Worm (Caenorhabditis elegans) whole organism, late embryonic: ENCODE data around the gene H23N18.5.

Source experiments
- C38D4.7 ChIP-seq: fragments of 200-800 bp; sonication (Bioruptor generic); optimal IDR thresholded peaks from 2 replicates; lab custom pipeline; 2018; ENCODE audit warnings: mild to moderate bottlenecking, missing genetic modification characterization, moderate library complexity, missing compliant biosample characterization
- K02D7.2 ChIP-seq: sonication (generic microtip); optimal IDR thresholded peaks from 2 replicates; lab custom pipeline; 2017; ENCODE audit warnings: mild to moderate bottlenecking, missing genetic modification characterization, missing compliant biosample characterization
- K09A11.1 ChIP-seq: sonication (generic microtip); optimal IDR thresholded peaks from 2 replicates; lab custom pipeline; 2017; ENCODE audit warnings: antibody characterized with exemption, mild to moderate bottlenecking, missing genetic modification characterization, missing compliant biosample characterization; ENCODE audit not compliant: insufficient read depth
- Y22D7AL.16 ChIP-seq: sonication (generic microtip); optimal IDR thresholded peaks from 2 replicates; lab custom pipeline; 2016; ENCODE audit warnings: missing genetic modification characterization, missing compliant biosample characterization
- ahr-1 ChIP-seq: sonication (generic microtip); optimal IDR thresholded peaks from 2 replicates; lab custom pipeline; 2016; ENCODE audit warnings: missing genetic modification characterization, missing compliant biosample characterization
- ama-1 ChIP-seq: fragments of 150-350 bp; optimal IDR thresholded peaks from 2 replicates; lab custom pipeline; 2014
- ceh-14 ChIP-seq: sonication (generic microtip); optimal IDR thresholded peaks from 2 replicates; lab custom pipeline; 2016; ENCODE audit warnings: missing genotype, missing genetic modification characterization, missing compliant biosample characterization
- ceh-22 ChIP-seq: sonication (generic microtip); optimal IDR thresholded peaks from 2 replicates; lab custom pipeline; 2017; ENCODE audit warnings: missing biosample characterization, missing genetic modification characterization
- ceh-24 ChIP-seq: sonication (generic microtip); optimal IDR thresholded peaks from 2 replicates; lab custom pipeline; 2016; ENCODE audit warnings: mild to moderate bottlenecking, missing genetic modification characterization, missing compliant biosample characterization
- ceh-30 ChIP-seq: fragments of 150-350 bp; optimal IDR thresholded peaks from 2 replicates; lab custom pipeline; 2014; ENCODE audit warnings: missing biosample characterization, missing genetic modification characterization
- ceh-34 ChIP-seq: sonication (generic microtip); optimal IDR thresholded peaks from 2 replicates; lab custom pipeline; 2016; ENCODE audit warnings: mild to moderate bottlenecking, missing genetic modification characterization, missing compliant biosample characterization
- ceh-45 ChIP-seq: fragments of 200-800 bp; sonication (Bioruptor generic); IDR thresholded peaks from 2 replicates; pipeline ENCODE4 v1.3.6; 2022; ENCODE audit warnings: missing genetic modification reagents, missing genetic modification characterization, missing compliant biosample characterization
- dmd-4 ChIP-seq: sonication (generic microtip); optimal IDR thresholded peaks from 2 replicates; lab custom pipeline; 2016; ENCODE audit warnings: borderline replicate concordance, missing genetic modification characterization, missing compliant biosample characterization
- dve-1 ChIP-seq: sonication (generic microtip); optimal IDR thresholded peaks from 2 replicates; lab custom pipeline; 2017; ENCODE audit warnings: antibody characterized with exemption, mild to moderate bottlenecking, missing genetic modification characterization, missing compliant biosample characterization
- elt-2 ChIP-seq: sonication (generic microtip); optimal IDR thresholded peaks from 2 replicates; lab custom pipeline; 2016; ENCODE audit warnings: missing genetic modification reagents, missing genetic modification characterization, missing compliant biosample characterization
- ets-4 ChIP-seq: sonication (generic microtip); optimal IDR thresholded peaks from 2 replicates; lab custom pipeline; 2016; ENCODE audit warnings: missing genetic modification characterization, missing compliant biosample characterization
- eyg-1 ChIP-seq: sonication (generic microtip); optimal IDR thresholded peaks from 2 replicates; lab custom pipeline; 2016; ENCODE audit warnings: missing genotype, missing genetic modification characterization, missing compliant biosample characterization
- fkh-10 ChIP-seq: fragments of 150-350 bp; optimal IDR thresholded peaks from 2 replicates; lab custom pipeline; 2014; ENCODE audit warnings: missing biosample characterization, missing genetic modification reagents, missing genetic modification characterization
- madf-2 ChIP-seq: sonication (generic microtip); optimal IDR thresholded peaks from 2 replicates; lab custom pipeline; 2017; ENCODE audit warnings: missing genetic modification characterization, missing compliant biosample characterization
- mec-3 ChIP-seq: sonication (generic microtip); optimal IDR thresholded peaks from 2 replicates; lab custom pipeline; 2016; ENCODE audit warnings: borderline replicate concordance, missing genetic modification characterization, missing compliant biosample characterization
- nfya-1 ChIP-seq: sonication (generic microtip); optimal IDR thresholded peaks from 2 replicates; lab custom pipeline; 2017; ENCODE audit warnings: missing genetic modification characterization, mild to moderate bottlenecking, missing compliant biosample characterization, antibody characterized with exemption, moderate library complexity
- nhr-11 ChIP-seq: fragments of 150-350 bp; optimal IDR thresholded peaks from 2 replicates; lab custom pipeline; 2014; ENCODE audit warnings: missing biosample characterization, missing genetic modification characterization
- npax-4 ChIP-seq: sonication (generic microtip); optimal IDR thresholded peaks from 2 replicates; lab custom pipeline; 2016; ENCODE audit warnings: missing genetic modification characterization, missing compliant biosample characterization
- odd-2 ChIP-seq: sonication (generic microtip); optimal IDR thresholded peaks from 2 replicates; lab custom pipeline; 2017; ENCODE audit warnings: antibody characterized with exemption, mild to moderate bottlenecking, missing genetic modification characterization, missing compliant biosample characterization
- pat-9 ChIP-seq: fragments of 200-800 bp; sonication (Bioruptor generic); optimal IDR thresholded peaks from 2 replicates; lab custom pipeline; 2018; ENCODE audit warnings: mild to moderate bottlenecking, missing genetic modification characterization, moderate library complexity, missing compliant biosample characterization
- pha-4 ChIP-seq: fragments of 150-350 bp; optimal IDR thresholded peaks from 2 replicates; lab custom pipeline; 2018; ENCODE audit warnings: missing biosample characterization, missing genetic modification reagents, missing genetic modification characterization
- pros-1 ChIP-seq: fragments of 150-350 bp; optimal IDR thresholded peaks from 2 replicates; lab custom pipeline; 2014; ENCODE audit warnings: missing biosample characterization, missing genetic modification reagents, missing genetic modification characterization
- rnt-1 ChIP-seq: sonication (generic microtip); optimal IDR thresholded peaks from 2 replicates; lab custom pipeline; 2016; ENCODE audit warnings: missing genetic modification characterization, missing compliant biosample characterization
- sox-2 ChIP-seq: fragments of 200-800 bp; sonication (Bioruptor generic); IDR thresholded peaks from 2 replicates; pipeline ENCODE4 v1.3.6; 2022; ENCODE audit warnings: missing genetic modification reagents, missing genetic modification characterization, missing compliant biosample characterization
- sox-4 ChIP-seq: sonication (generic microtip); optimal IDR thresholded peaks from 2 replicates; lab custom pipeline; 2017; ENCODE audit warnings: mild to moderate bottlenecking, missing genetic modification characterization, inconsistent platforms, missing compliant biosample characterization
- syd-9 ChIP-seq: sonication (generic microtip); optimal IDR thresholded peaks from 2 replicates; lab custom pipeline; 2016; ENCODE audit warnings: mild to moderate bottlenecking, missing genetic modification characterization, moderate library complexity, missing compliant biosample characterization
- tbx-2 ChIP-seq: sonication (generic microtip); optimal IDR thresholded peaks from 2 replicates; lab custom pipeline; 2016; ENCODE audit warnings: missing genetic modification characterization, missing compliant biosample characterization
- tbx-7 ChIP-seq: sonication (generic microtip); optimal IDR thresholded peaks from 2 replicates; lab custom pipeline; 2016; ENCODE audit warnings: missing genotype, missing genetic modification characterization, missing compliant biosample characterization
- unc-3 ChIP-seq, 2 experiments: fragments of 200-800 bp in 1 of 2; sonication (Bioruptor generic) in 1 of 2; sonication (generic microtip) in 1 of 2; conservative IDR thresholded peaks in 1 of 2; optimal IDR thresholded peaks in 1 of 2; 2 replicates each; pipeline versions ENCODE4 v1.3.6 to Lab custom; 2016 to 2022; ENCODE audit warnings: missing compliant biosample characterization in 2 of 2, missing genetic modification characterization in 2 of 2, missing genetic modification reagents in 1 of 2
- unc-42 ChIP-seq: sonication (generic microtip); optimal IDR thresholded peaks from 2 replicates; lab custom pipeline; 2016; ENCODE audit warnings: missing genotype, missing genetic modification characterization, missing compliant biosample characterization
- zip-5 ChIP-seq: sonication (generic microtip); optimal IDR thresholded peaks from 2 replicates; lab custom pipeline; 2016; ENCODE audit warnings: missing genetic modification characterization, missing compliant biosample characterization

H23N18.5 gene

ce11 chrV:4951434-4951833, 39.3 kb upstream of the H23N18.5 start, which contains the start of gene str-207:
Gene str-207, plus strand, starts transcription at chrV:4951734.
- TF ChIP-seq ceh-24 = no peak
- no peak for TF ChIP-seq madf-2
- no peak for TF ChIP-seq ama-1 (lab: Kevin White, UChicago)
- no peak for TF ChIP-seq tbx-7 (tag; lab: Kevin White, UChicago)
- TF ChIP-seq nhr-11 (tag; lab: Kevin White, UChicago) = no peak
- TF ChIP-seq pat-9 (tag; lab: Kevin White, UChicago) = no peak
- no peak for TF ChIP-seq ceh-45

DNA sequence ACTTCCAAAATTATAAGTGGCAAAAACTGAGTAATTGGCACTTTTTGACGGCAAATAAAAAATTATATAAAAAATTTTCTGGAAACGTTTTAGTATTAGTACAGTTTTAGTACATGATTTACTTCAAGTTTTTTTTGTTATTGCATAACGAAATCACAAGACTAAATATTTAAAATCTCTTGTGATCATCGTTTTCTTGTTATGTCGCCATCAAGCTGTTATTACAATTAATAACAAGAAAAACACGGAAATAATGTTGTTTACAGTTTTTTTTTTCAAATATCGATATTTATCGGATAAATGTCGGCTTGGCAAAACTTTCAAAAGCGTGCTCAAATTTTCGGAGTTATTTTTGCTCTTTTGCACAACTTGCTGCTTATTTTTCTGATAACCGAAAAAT, 36.5 kb upstream of the H23N18.5 start, which contains the start of gene str-209:
Gene str-209 (plus strand): TSS at position 301 of the 400 bp plus-strand sequence.
- TF ChIP-seq mec-3 (no peak), fkh-10 (GFP tag; lab: Kevin White, UChicago) (no peak), elt-2 (no peak), Y22D7AL.16 (tag; lab: Kevin White, UChicago) (no peak), unc-3 (GFP tag; conservative IDR thresholded peaks at IDR 0.05; lab: Robert Waterston, UW) (no peak), unc-3 (tag; optimal IDR thresholded peaks at IDR 0.05; lab: Kevin White, UChicago) (no peak), ceh-30 (tag; lab: Kevin White, UChicago) (no peak), ceh-14 (tag; lab: Kevin White, UChicago) (no peak)

DNA sequence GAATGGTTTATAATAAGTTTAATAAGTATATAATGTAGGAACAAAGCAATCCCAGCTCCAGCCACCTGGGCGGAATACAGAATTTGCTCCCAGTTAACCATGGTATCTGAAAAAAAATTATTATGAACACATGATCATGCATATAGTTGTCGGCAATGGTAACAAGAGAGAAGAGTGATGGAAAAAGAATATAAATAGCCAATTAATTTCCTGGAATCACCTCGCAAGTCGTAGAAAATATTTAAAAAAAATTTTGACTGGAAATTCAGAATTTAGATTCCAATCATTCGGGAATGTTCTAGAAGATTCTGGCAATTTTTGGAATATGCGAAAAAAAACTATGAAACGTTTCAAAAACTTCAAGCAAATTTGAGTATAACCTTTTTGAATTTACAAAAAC, 32.0 kb upstream of the H23N18.5 start, which contains the start of gene str-211:
Gene str-211 (minus strand): TSS at position 101 of the 400 bp plus-strand sequence.
- no peak for TF ChIP-seq npax-4 (tag; lab: Kevin White, UChicago)
- TF ChIP-seq rnt-1 (tag; lab: Kevin White, UChicago) = no peak
- TF ChIP-seq sox-2 (GFP tag; lab: Robert Waterston, UW) = no peak
- TF ChIP-seq ceh-45 = no peak
- no peak for TF ChIP-seq sox-4 (tag; lab: Kevin White, UChicago)
- TF ChIP-seq eyg-1 (tag; lab: Kevin White, UChicago) = no peak
- TF ChIP-seq ceh-34 (tag; lab: Kevin White, UChicago) = no peak
- no peak for TF ChIP-seq unc-3 (GFP tag; conservative IDR thresholded peaks at IDR 0.05; lab: Robert Waterston, UW)
- TF ChIP-seq unc-3 (tag; optimal IDR thresholded peaks at IDR 0.05; lab: Kevin White, UChicago) = no peak
- TF ChIP-seq ceh-22 (tag; lab: Kevin White, UChicago) = no peak

DNA sequence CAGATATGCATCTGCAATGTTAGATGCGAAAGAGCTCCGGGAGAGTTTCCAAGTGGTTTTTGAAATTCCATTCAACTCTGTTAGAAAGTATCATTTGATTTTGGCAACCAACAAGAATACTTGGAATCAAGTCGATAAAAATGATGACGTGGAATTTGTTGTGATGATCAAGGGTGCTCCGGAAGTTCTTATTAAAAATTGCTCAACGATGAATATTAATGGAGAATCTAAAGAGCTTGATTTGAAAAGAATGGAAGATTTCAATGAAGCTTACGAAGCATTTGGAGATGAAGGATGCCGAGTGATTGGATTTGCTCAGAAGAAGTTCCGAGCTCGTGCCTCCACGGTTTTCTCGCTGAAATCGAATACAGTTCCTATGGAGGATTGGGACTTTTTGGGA, 25.2 kb upstream of the H23N18.5 start:
- TF ChIP-seq dmd-4 = no peak
- no peak for TF ChIP-seq unc-42 (tag; lab: Kevin White, UChicago)
- no peak for TF ChIP-seq K02D7.2 (tag; lab: Kevin White, UChicago)
- no peak for TF ChIP-seq ceh-34 (tag; lab: Kevin White, UChicago)
- TF ChIP-seq ceh-45 = no peak
- TF ChIP-seq syd-9 (tag; lab: Kevin White, UChicago) = no peak
- TF ChIP-seq K09A11.1 (tag; lab: Kevin White, UChicago) = no peak
- no peak for TF ChIP-seq C38D4.7 (GFP tag; lab: Kevin White, UChicago)
- TF ChIP-seq rnt-1 (tag; lab: Kevin White, UChicago) = no peak
- TF ChIP-seq sox-4 (tag; lab: Kevin White, UChicago) = no peak
- TF ChIP-seq Y22D7AL.16 (tag; lab: Kevin White, UChicago) = no peak
- no peak for TF ChIP-seq ceh-22 (tag; lab: Kevin White, UChicago)
- no peak for TF ChIP-seq zip-5
- no peak for TF ChIP-seq ahr-1 (tag; lab: Kevin White, UChicago)
- no peak for TF ChIP-seq ets-4
- TF ChIP-seq fkh-10 (GFP tag; lab: Kevin White, UChicago) = no peak

DNA sequence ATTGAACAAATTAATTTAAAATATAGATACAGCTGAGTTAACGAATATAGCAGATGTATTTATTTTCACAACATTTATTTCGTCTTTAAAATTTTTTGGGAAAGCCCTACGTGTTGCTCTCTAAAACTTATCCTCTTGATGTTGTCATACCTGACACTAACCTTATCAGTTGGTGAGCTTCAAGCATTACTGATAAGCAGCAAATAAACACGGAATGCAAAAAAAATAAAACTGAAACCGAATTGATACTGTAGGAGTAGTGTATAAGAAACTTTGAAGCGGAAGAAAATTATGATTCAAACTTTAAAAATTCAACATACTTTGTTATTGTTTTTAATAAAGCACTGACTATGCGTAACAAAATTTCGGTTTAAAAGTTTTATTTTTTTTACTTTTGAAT, 22.9 kb upstream of the H23N18.5 start:
- TF ChIP-seq odd-2 (tag; lab: Kevin White, UChicago) (no peak), pha-4 (tag; lab: Kevin White, UChicago) (no peak), ets-4 (no peak), tbx-2 (tag; lab: Kevin White, UChicago) (no peak), nfya-1 (tag; lab: Kevin White, UChicago) (no peak), K02D7.2 (tag; lab: Kevin White, UChicago) (no peak), nhr-11 (tag; lab: Kevin White, UChicago) (no peak), dve-1 (tag; lab: Kevin White, UChicago) (no peak), rnt-1 (tag; lab: Kevin White, UChicago) (no peak), pros-1 (tag; lab: Kevin White, UChicago) (no peak), ama-1 (lab: Kevin White, UChicago) (no peak), zip-5 (no peak)
